Worm (Caenorhabditis elegans) whole organism, L4/young adult: Measurements from ENCODE around the gene irg-8.

Experiments used
- W03F9.2 ChIP-seq: fragments of 150-350 bp; optimal IDR thresholded peaks from 2 replicates; lab custom pipeline; 2014; ENCODE audit warnings: missing biosample characterization, missing genetic modification characterization
- him-1 ChIP-seq: sonication (generic microtip); optimal IDR thresholded peaks from 2 replicates; lab custom pipeline; 2016; ENCODE audit warnings: missing genotype, missing genetic modification reagents, missing genetic modification characterization, missing compliant biosample characterization

ce11 chrV:370033-370432 is 47.5 kb downstream of the irg-8 start, which contains the start of gene mltn-7:
- TF ChIP-seq W03F9.2 (tag; lab: Kevin White, UChicago) (no peak), him-1 (no peak)
